Fruit fly (Drosophila melanogaster) Kc167 (cell line): Measurements from ENCODE around the gene Psf3.

Experiments
- Myc ChIP-seq: fragments of >200 bp; optimal IDR thresholded peaks from 2 replicates; lab custom pipeline; 2017; ENCODE audit warnings: missing external identifiers
- Sin3A ChIP-seq: fragments of >200 bp; optimal IDR thresholded peaks from 2 replicates; lab custom pipeline; 2018; ENCODE audit warnings: missing external identifiers
- h ChIP-seq: fragments of >200 bp; optimal IDR thresholded peaks from 3 replicates; lab custom pipeline; 2018; ENCODE audit warnings: missing external identifiers
- insv ChIP-seq: fragments of >200 bp; optimal IDR thresholded peaks from 3 replicates; lab custom pipeline; 2018; ENCODE audit warnings: missing external identifiers
- psq ChIP-seq: fragments of >200 bp; optimal IDR thresholded peaks from 2 replicates; lab custom pipeline; 2017; ENCODE audit warnings: missing external identifiers
- ttk ChIP-seq: sonication (Bioruptor generic); optimal IDR thresholded peaks from 2 replicates; lab custom pipeline; 2017; ENCODE audit warnings: missing external identifiers

Psf3 gene

DNA sequence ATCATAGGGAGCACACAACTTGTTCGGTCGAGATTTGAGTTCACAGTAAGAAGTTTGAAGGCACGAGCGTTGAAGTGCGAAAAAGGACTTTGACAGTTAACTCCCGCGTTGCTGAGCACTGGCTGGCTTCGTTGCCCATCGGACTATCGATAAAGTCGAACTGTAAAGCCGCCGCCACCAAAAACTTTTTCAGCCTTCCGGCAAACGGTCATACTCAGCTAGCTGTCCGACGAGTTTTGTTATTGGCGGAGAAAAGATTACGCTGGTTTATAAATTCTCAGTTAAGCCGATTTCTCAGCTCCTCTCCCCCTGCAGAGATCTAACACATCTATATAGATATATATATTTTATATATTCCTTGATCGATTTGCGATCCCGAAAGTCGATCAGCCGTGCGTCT is at the start of gene Psf3, which contains the start of gene flw:
Psf3 (minus strand) TSS at position 105 of the 400 bp plus-strand sequence.
flw (plus strand) TSS at position 204 of the 400 bp plus-strand sequence.
- TF ChIP-seq Myc = no peak
- no peak for TF ChIP-seq psq (lab: Kevin White, UChicago)
- TF ChIP-seq h (lab: Kevin White, UChicago) = no peak

- TF ChIP-seq ttk (lab: Kevin White, UChicago) (no peak), insv (lab: Kevin White, UChicago) (no peak), h (lab: Kevin White, UChicago) (no peak), Sin3A (lab: Kevin White, UChicago) (no peak), psq (lab: Kevin White, UChicago) (no peak), Myc (no peak)
Observed at dm6 chrX:10432712-10433111, 47.1 kb upstream of the Psf3 start, which contains the start of gene CG12640. Gene CG12640 (minus strand): TSS chrX:10432812.

- TF ChIP-seq ttk (lab: Kevin White, UChicago) = no peak
- no peak for TF ChIP-seq psq (lab: Kevin White, UChicago)
- TF ChIP-seq Myc = no peak
- TF ChIP-seq Sin3A (lab: Kevin White, UChicago) = no peak
- TF ChIP-seq h (lab: Kevin White, UChicago) = no peak
- TF ChIP-seq insv (lab: Kevin White, UChicago) = no peak
Observed at dm6 chrX:10417129-10417528, 31.5 kb upstream of the Psf3 start, which contains the start of gene RabX2. Gene RabX2 (plus strand): TSS chrX:10417429.

DNA sequence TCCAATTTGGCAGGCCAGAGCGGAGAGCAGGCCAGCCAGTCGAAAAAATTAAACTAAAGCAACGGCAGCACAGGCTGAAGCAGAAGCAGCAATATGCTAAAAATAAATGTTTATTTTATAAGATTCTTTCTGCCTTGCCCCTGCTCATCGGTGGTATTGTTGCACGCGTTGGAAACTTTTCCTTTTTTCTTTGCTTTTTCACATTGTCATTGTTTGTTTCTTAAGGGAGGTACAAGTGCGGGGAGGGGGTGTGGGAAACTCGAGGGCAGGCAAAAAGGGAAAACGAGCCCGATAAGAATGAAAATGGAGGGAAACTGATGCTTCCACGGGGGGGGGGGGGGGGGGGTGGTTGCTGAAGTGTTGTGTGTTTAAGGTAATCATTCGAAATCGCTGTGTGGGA is 13.3 kb upstream of the Psf3 start:
- TF ChIP-seq insv (lab: Kevin White, UChicago) = no peak
- no peak for TF ChIP-seq h (lab: Kevin White, UChicago)
- TF ChIP-seq ttk (lab: Kevin White, UChicago) = no peak
- TF ChIP-seq Sin3A (lab: Kevin White, UChicago) = no peak
- TF ChIP-seq Myc = no peak
- TF ChIP-seq psq (lab: Kevin White, UChicago) = no peak

dm6 chrX:10397514-10398133 is 12.0 kb upstream of the Psf3 start:
- no peak for TF ChIP-seq h (lab: Kevin White, UChicago)
- TF ChIP-seq Sin3A (lab: Kevin White, UChicago) = no peak
- TF ChIP-seq ttk (lab: Kevin White, UChicago) = no peak
- no peak for TF ChIP-seq Myc
- TF ChIP-seq insv (lab: Kevin White, UChicago) = no peak
- no peak for TF ChIP-seq psq (lab: Kevin White, UChicago)

DNA sequence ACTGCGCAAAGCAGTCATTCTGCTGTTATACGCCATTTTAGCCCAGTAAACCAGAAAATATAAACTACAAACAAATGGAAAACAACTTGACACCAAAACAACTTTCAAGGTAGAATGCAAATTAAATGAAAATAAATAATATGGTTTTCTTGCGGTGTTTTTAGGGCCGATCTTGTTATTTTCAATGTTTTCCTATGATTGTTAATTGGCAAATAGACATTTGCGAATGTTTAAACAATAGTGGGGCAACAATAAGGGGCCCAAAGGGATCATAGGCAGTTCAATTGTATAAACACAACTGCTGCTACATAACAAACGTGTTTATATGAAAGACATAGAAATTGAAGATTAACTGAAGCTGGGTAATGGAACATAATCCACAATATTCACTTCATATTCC is 11.2 kb upstream of the Psf3 start:
- TF ChIP-seq psq (lab: Kevin White, UChicago) (no peak), insv (lab: Kevin White, UChicago) (no peak), h (lab: Kevin White, UChicago) (no peak), Myc (no peak), ttk (lab: Kevin White, UChicago) (no peak), Sin3A (lab: Kevin White, UChicago) (no peak)

- TF ChIP-seq psq (lab: Kevin White, UChicago) (no peak), h (lab: Kevin White, UChicago) (no peak), Sin3A (lab: Kevin White, UChicago) (no peak), Myc (no peak), ttk (lab: Kevin White, UChicago) (no peak), insv (lab: Kevin White, UChicago) (no peak)
Observed at dm6 chrX:10387672-10388071, 2.0 kb upstream of the Psf3 start.

DNA sequence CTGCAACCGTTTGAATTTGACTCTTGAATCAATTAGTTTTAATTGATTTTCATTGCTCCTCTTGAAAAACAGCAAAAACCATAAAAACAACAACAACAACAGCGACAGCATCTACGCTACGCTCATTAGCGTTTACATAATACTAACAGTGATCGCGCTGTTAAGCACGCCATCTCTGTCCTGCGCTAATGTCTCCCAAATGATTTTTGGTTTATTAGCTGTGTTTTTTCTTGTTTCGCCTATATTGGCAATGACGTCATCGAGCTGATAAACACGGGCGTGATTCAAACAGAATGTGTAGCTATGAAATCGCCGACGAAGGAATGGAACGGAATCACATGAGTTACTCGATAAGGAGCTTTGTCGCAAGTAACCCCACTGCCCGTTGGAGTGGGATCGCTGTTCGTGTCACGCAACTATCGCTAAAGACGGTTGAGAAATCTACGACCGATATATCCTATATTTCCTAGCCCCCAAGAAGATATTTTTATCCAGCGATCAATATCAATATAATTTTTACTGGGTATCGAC is 1.2 kb upstream of the Psf3 start:
- TF ChIP-seq h (lab: Kevin White, UChicago) = no peak
- no peak for TF ChIP-seq insv (lab: Kevin White, UChicago)
- no peak for TF ChIP-seq Myc
- TF ChIP-seq Sin3A (lab: Kevin White, UChicago) = no peak
- TF ChIP-seq psq (lab: Kevin White, UChicago) = no peak
- TF ChIP-seq ttk (lab: Kevin White, UChicago) = no peak

DNA sequence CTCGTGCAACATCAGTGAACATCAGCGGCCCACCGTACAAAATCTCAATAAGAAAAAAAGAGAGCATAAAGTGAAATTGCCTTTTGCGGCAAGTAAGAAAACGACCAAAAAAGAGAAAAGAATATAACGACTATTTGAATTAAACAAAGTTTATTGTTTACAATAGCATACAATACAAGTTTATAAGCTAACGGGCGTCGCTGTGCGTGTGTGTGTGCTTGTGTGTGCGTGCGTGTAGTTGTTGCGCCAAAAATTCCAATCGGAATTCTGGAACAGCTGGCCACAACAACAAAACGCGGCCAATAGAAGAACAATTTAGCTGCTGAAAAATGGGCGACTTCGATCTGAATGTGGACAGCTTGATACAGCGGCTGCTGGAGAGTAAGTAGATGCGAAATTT is 522 bp upstream of the Psf3 start:
- TF ChIP-seq ttk (lab: Kevin White, UChicago) (no peak), psq (lab: Kevin White, UChicago) (no peak), Myc (no peak), Sin3A (lab: Kevin White, UChicago) (no peak), h (lab: Kevin White, UChicago) (no peak), insv (lab: Kevin White, UChicago) (no peak)

- no peak for TF ChIP-seq Sin3A (lab: Kevin White, UChicago)
- TF ChIP-seq insv (lab: Kevin White, UChicago) = no peak
- TF ChIP-seq Myc = no peak
- TF ChIP-seq psq (lab: Kevin White, UChicago) = no peak
- no peak for TF ChIP-seq ttk (lab: Kevin White, UChicago)
- TF ChIP-seq h (lab: Kevin White, UChicago) = no peak
Observed at dm6 chrX:10384947-10385346, 714 bp downstream of the Psf3 start.

DNA sequence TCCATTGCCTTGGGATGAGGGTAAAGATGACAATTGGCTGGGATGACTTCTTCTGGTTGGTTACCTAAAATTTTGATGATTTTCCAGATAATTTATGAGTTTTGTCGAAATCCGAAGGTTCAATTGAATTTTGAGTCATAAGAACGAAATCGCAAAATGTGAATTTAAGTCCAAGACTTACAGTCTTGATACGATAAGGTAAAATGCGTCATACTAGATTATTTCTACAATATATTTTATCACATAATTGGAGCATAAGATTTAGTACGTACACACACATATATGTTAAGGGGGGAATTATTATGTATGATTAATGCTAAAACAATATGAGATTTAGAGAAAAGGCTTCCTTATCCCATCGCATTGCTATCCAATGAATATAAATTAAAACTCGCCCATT is 4.4 kb downstream of the Psf3 start, which contains the start of gene CG32681:
CG32681 (minus strand) TSS at position 101 of the 400 bp plus-strand sequence.
- TF ChIP-seq ttk (lab: Kevin White, UChicago) (no peak), insv (lab: Kevin White, UChicago) (no peak), h (lab: Kevin White, UChicago) (no peak), psq (lab: Kevin White, UChicago) (no peak), Sin3A (lab: Kevin White, UChicago) (no peak), Myc (no peak)

DNA sequence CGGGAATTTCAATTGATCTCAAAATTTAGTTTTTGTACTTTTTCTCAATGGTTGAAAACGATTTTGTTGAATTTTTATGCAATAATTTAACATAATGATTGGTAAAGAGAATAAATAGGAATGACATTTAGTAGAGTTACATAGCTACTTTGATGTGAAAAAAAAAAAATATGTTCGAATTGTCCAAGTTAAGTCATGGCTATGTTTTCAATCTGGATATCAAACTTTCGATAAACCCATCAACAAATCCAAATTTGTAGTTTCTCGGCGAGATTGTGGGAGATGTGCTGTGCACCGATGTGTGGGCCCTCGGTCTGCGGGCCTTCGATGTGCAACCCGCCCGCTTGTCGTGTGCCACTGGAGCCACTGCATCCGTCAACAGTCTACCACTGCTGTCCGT is 10.4 kb downstream of the Psf3 start, which contains the start of the genes CG32686 and CG2898:
CG32686 (minus strand) TSS at position 101 of the 400 bp plus-strand sequence.
CG2898 (plus strand) TSS at position 159 of the 400 bp plus-strand sequence.
- no peak for TF ChIP-seq insv (lab: Kevin White, UChicago)
- TF ChIP-seq ttk (lab: Kevin White, UChicago) = no peak
- TF ChIP-seq Sin3A (lab: Kevin White, UChicago) = no peak
- no peak for TF ChIP-seq psq (lab: Kevin White, UChicago)
- TF ChIP-seq h (lab: Kevin White, UChicago) = no peak
- no peak for TF ChIP-seq Myc
